Fruit fly (Drosophila melanogaster): ENCODE data around the gene 4E-T.
A peak's percentile ranks its signal among the peaks of the same experiment; 100 is the strongest.

Gene 4E-T

DNA sequence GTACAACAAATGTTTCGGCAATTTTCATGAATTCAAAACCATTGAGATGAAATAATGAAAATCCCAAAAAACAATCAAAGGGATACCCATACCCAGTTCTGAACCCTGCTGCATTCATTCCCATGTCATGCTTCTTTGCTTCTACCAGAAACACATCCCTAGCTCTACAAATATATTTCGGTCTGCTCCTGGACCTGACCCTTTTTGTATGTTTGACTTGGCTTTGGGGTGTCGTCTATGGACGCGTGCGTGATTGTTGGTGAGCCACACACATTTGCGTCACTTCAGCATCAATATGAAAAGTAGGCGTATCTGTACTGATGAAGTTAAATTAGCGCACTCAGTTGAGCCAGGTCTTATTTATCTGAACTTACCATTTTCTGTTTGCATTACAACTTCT lies 26.6 kb upstream of the 4E-T start (continued):
- TF ChIP-seq BEAF-32 (GFP tag; optimal IDR thresholded peaks at IDR 0.05) (peak; percentile 3), jing (GFP tag; optimal IDR thresholded peaks at IDR 0.05) (no peak), otp (GFP tag; IDR thresholded peaks at IDR 0.05) (no peak), ranshi (GFP tag; IDR thresholded peaks at IDR 0.05) (no peak), CG15514 (GFP tag; optimal IDR thresholded peaks at IDR 0.05) (no peak), CG10267 (tag; optimal IDR thresholded peaks at IDR 0.05) (no peak)

DNA sequence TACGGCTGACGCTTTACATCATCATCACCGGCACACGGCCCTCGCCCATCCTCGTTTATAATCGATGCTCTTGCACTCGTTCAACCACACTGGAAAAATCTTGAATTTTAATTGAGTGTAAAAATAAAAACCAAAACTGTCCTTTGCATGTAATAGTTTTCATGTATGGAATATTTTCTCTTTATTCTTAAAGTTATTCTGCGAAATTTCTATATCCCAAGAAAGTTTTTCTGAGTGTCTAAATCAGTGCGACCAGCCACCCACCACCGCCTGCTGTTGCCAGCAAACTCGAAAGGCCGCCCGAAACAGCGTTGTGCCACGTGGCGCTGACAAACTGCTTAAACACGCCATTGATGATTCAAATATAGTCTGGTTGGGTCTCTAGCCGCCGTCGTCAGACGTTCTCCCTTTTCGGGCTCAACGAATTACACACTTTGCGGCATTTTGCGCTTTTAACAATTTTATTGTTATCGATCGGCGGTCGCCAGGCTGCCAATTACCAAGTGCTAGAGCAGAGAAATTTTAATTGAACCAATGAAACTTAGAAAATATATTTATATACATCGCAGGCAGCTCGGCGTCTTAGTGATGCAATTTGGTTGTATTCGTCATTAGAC lies 24.7 kb upstream of the 4E-T start:
- TF ChIP-seq nau (GFP tag; optimal IDR thresholded peaks at IDR 0.05) (peak; percentile 51), CG7745 (tag; optimal IDR thresholded peaks at IDR 0.05) (no peak), Nf-YB (GFP tag; optimal IDR thresholded peaks at IDR 0.05) (peak; percentile 61), CG2202 (tag; optimal IDR thresholded peaks at IDR 0.05) (peak; percentile 55), Neu2 (GFP tag; optimal IDR thresholded peaks at IDR 0.05; ENCODE audit: borderline replicate concordance) (no peak), Lim3 (GFP tag; IDR thresholded peaks at IDR 0.05) (no peak), fu2 (GFP tag; optimal IDR thresholded peaks at IDR 0.05) (peak; percentile 37), Drgx (GFP tag; IDR thresholded peaks at IDR 0.05) (no peak), CG13424 (tag; optimal IDR thresholded peaks at IDR 0.05) (peak; percentile 62), bab2 (GFP tag; optimal IDR thresholded peaks at IDR 0.05) (peak; percentile 72), Dp (GFP tag; optimal IDR thresholded peaks at IDR 0.05) (no peak), Mad (GFP tag; optimal IDR thresholded peaks at IDR 0.05) (peak; percentile 41), CG15073 (GFP tag; optimal IDR thresholded peaks at IDR 0.05) (peak; percentile 3), CG9215 (GFP tag; IDR thresholded peaks at IDR 0.05) (no peak), z (GFP tag; IDR thresholded peaks at IDR 0.05) (0 out of 3 replicates have a peak, but pooled peaks have one; percentile 22), CG12104 (GFP tag; optimal IDR thresholded peaks at IDR 0.05) (no peak), nmo (GFP tag; optimal IDR thresholded peaks at IDR 0.05) (peak; percentile 79), Ets97D (GFP tag; optimal IDR thresholded peaks at IDR 0.05) (peak; percentile 39), Six4 (GFP tag; optimal IDR thresholded peaks at IDR 0.05) (peak; percentile 71), CG8924 (tag; optimal IDR thresholded peaks at IDR 0.05) (peak; percentile 80), da (GFP tag; optimal IDR thresholded peaks at IDR 0.05) (peak; percentile 55), luna (GFP tag; optimal IDR thresholded peaks at IDR 0.05) (no peak), CG6813 (GFP tag; optimal IDR thresholded peaks at IDR 0.05) (peak; percentile 53), CG4360 (GFP tag; IDR thresholded peaks at IDR 0.05) (0 out of 2 replicates have a peak, but pooled peaks have one; percentile 18), CG17186 (GFP tag; optimal IDR thresholded peaks at IDR 0.05) (no peak), bcd (GFP tag; optimal IDR thresholded peaks at IDR 0.05) (peak; percentile 65), her (GFP tag; optimal IDR thresholded peaks at IDR 0.05) (peak; percentile 56), CG4328 (GFP tag; optimal IDR thresholded peaks at IDR 0.05) (peak; percentile 21), CG12391 (tag; optimal IDR thresholded peaks at IDR 0.05) (peak; percentile 85), scrt (GFP tag; optimal IDR thresholded peaks at IDR 0.05) (peak; percentile 53), Gsc (GFP tag; IDR thresholded peaks at IDR 0.05) (no peak), slou (GFP tag; optimal IDR thresholded peaks at IDR 0.05) (peak; percentile 55), CG14710 (tag; optimal IDR thresholded peaks at IDR 0.05) (peak; percentile 71), ac (GFP tag; optimal IDR thresholded peaks at IDR 0.05) (peak; percentile 4), CG4820 (GFP tag; optimal IDR thresholded peaks at IDR 0.05) (peak; percentile 73), unpg (GFP tag; optimal IDR thresholded peaks at IDR 0.05) (peak; percentile 82), maf-S (GFP tag; optimal IDR thresholded peaks at IDR 0.05) (peak; percentile 19), CG33213 (GFP tag; optimal IDR thresholded peaks at IDR 0.05) (peak; percentile 67), Hand (GFP tag; optimal IDR thresholded peaks at IDR 0.05) (peak; percentile 61), Meics (GFP tag; optimal IDR thresholded peaks at IDR 0.05) (peak; percentile 55), Mes4 (GFP tag; optimal IDR thresholded peaks at IDR 0.05) (peak; percentile 65), peb (GFP tag; IDR thresholded peaks at IDR 0.05) (peak; percentile 66; the same call in 1 of the 2 replicates)
